Worm (Caenorhabditis elegans) whole organism, L2 larva: ENCODE results near the gene K08B12.1.

Experiments used
- C34F6.9 ChIP-seq: fragments of 150-350 bp; optimal IDR thresholded peaks from 2 replicates; lab custom pipeline; 2014; ENCODE audit warnings: missing biosample characterization, missing genetic modification characterization
- F13H6.1 ChIP-seq: sonication (generic microtip); optimal IDR thresholded peaks from 2 replicates; lab custom pipeline; 2016; ENCODE audit warnings: missing genetic modification characterization, missing compliant biosample characterization
- R02D3.7 ChIP-seq: fragments of 150-350 bp; optimal IDR thresholded peaks from 2 replicates; lab custom pipeline; 2014; ENCODE audit warnings: missing biosample characterization, missing genetic modification characterization
- Y55F3AM.14 ChIP-seq: fragments of 200-800 bp; sonication (Bioruptor generic); optimal IDR thresholded peaks from 2 replicates; lab custom pipeline; 2018; ENCODE audit warnings: mild to moderate bottlenecking, missing genetic modification characterization, missing compliant biosample characterization
- ZK546.5 ChIP-seq: sonication (generic microtip); optimal IDR thresholded peaks from 2 replicates; lab custom pipeline; 2017; ENCODE audit warnings: missing biosample characterization, missing genetic modification characterization
- alr-1 ChIP-seq: fragments of 150-350 bp; optimal IDR thresholded peaks from 2 replicates; lab custom pipeline; 2014; ENCODE audit warnings: missing biosample characterization, missing genetic modification characterization
- aly-2 ChIP-seq: fragments of 150-350 bp; optimal IDR thresholded peaks from 2 replicates; lab custom pipeline; 2014; ENCODE audit warnings: missing biosample characterization, missing genetic modification characterization
- ama-1 ChIP-seq: fragments of 150-350 bp; optimal IDR thresholded peaks from 2 replicates; lab custom pipeline; 2018; ENCODE audit warnings: inconsistent platforms
- blmp-1 ChIP-seq: sonication (generic microtip); optimal IDR thresholded peaks from 2 replicates; lab custom pipeline; 2017; ENCODE audit warnings: missing genetic modification characterization, mild to moderate bottlenecking, missing compliant biosample characterization, antibody characterized with exemption, moderate library complexity; ENCODE audit not compliant: insufficient read depth
- ceh-16 ChIP-seq: fragments of 150-350 bp; optimal IDR thresholded peaks from 2 replicates; lab custom pipeline; 2014; ENCODE audit warnings: missing biosample characterization, missing genetic modification characterization
- ceh-82 ChIP-seq: fragments of 150-350 bp; optimal IDR thresholded peaks from 2 replicates; lab custom pipeline; 2014; ENCODE audit warnings: missing biosample characterization, missing genetic modification characterization
- crh-2 ChIP-seq: sonication (generic microtip); optimal IDR thresholded peaks from 2 replicates; lab custom pipeline; 2017; ENCODE audit warnings: missing biosample characterization, missing genetic modification characterization
- dmd-4 ChIP-seq: sonication (generic microtip); optimal IDR thresholded peaks from 2 replicates; lab custom pipeline; 2017; ENCODE audit warnings: missing biosample characterization, missing genetic modification characterization
- egl-27 ChIP-seq: sonication (generic microtip); optimal IDR thresholded peaks from 3 replicates; lab custom pipeline; 2017; ENCODE audit warnings: missing biosample characterization, missing genetic modification reagents, missing genetic modification characterization
- elt-1 ChIP-seq: fragments of 150-350 bp; optimal IDR thresholded peaks from 2 replicates; lab custom pipeline; 2014; ENCODE audit warnings: missing biosample characterization, missing genetic modification characterization
- elt-3 ChIP-seq: sonication (generic microtip); optimal IDR thresholded peaks from 2 replicates; lab custom pipeline; 2017; ENCODE audit warnings: missing biosample characterization, missing genetic modification characterization
- fos-1 ChIP-seq: fragments of 150-350 bp; optimal IDR thresholded peaks from 2 replicates; lab custom pipeline; 2014; ENCODE audit warnings: missing biosample characterization, missing genetic modification characterization
- gmeb-1 ChIP-seq: fragments of 150-350 bp; optimal IDR thresholded peaks from 2 replicates; lab custom pipeline; 2014; ENCODE audit warnings: missing biosample characterization, missing genetic modification characterization
- lin-11 ChIP-seq: fragments of 150-350 bp; sonication (generic microtip); optimal IDR thresholded peaks from 2 replicates; lab custom pipeline; 2014; ENCODE audit warnings: missing biosample characterization, missing genetic modification characterization, inconsistent platforms, mixed read lengths
- lin-13 ChIP-seq: fragments of 150-350 bp; optimal IDR thresholded peaks from 2 replicates; lab custom pipeline; 2014; ENCODE audit warnings: missing biosample characterization, missing genetic modification reagents, missing genetic modification characterization
- lin-39 ChIP-seq: fragments of 150-350 bp; optimal IDR thresholded peaks from 2 replicates; lab custom pipeline; 2014; ENCODE audit warnings: missing biosample characterization, missing genetic modification reagents, missing genetic modification characterization
- lsy-2 ChIP-seq, 2 experiments: fragments of 150-350 bp in 1 of 2; sonication (generic microtip) in 1 of 2; optimal IDR thresholded peaks; 2 replicates each; lab custom pipeline; 2014 to 2017; ENCODE audit warnings: missing biosample characterization in 2 of 2, missing genetic modification characterization in 2 of 2
- mab-5 ChIP-seq: fragments of 150-350 bp; optimal IDR thresholded peaks from 2 replicates; lab custom pipeline; 2014; ENCODE audit warnings: missing biosample characterization, missing genetic modification characterization
- mbf-1 ChIP-seq: sonication (generic microtip); optimal IDR thresholded peaks from 2 replicates; lab custom pipeline; 2017; ENCODE audit warnings: missing biosample characterization, missing genetic modification characterization
- mdl-1 ChIP-seq, 2 experiments: fragments of 150-350 bp in 1 of 2; sonication (generic microtip) in 1 of 2; optimal IDR thresholded peaks; 2 replicates each; lab custom pipeline; 2017; ENCODE audit warnings: missing biosample characterization in 2 of 2, missing genetic modification characterization in 2 of 2
- nhr-10 ChIP-seq: sonication (generic microtip); optimal IDR thresholded peaks from 2 replicates; lab custom pipeline; 2017; ENCODE audit warnings: missing biosample characterization, missing genetic modification characterization
- nhr-11 ChIP-seq: fragments of 150-350 bp; optimal IDR thresholded peaks from 2 replicates; lab custom pipeline; 2014; ENCODE audit warnings: missing biosample characterization, missing genetic modification characterization
- nhr-12 ChIP-seq: fragments of 150-350 bp; optimal IDR thresholded peaks from 2 replicates; lab custom pipeline; 2014; ENCODE audit warnings: missing biosample characterization, missing genetic modification characterization
- nhr-129 ChIP-seq: fragments of 150-350 bp; optimal IDR thresholded peaks from 2 replicates; lab custom pipeline; 2014; ENCODE audit warnings: missing biosample characterization, missing genetic modification characterization
- nhr-21 ChIP-seq: fragments of 150-350 bp; optimal IDR thresholded peaks from 2 replicates; lab custom pipeline; 2014; ENCODE audit warnings: missing biosample characterization, missing genetic modification characterization
- nhr-23 ChIP-seq: fragments of 150-350 bp; optimal IDR thresholded peaks from 2 replicates; lab custom pipeline; 2014; ENCODE audit warnings: missing biosample characterization, missing genetic modification reagents, missing genetic modification characterization
- nhr-237 ChIP-seq: fragments of 150-350 bp; optimal IDR thresholded peaks from 2 replicates; lab custom pipeline; 2014; ENCODE audit warnings: missing biosample characterization, missing genetic modification characterization
- nhr-25 ChIP-seq: fragments of 150-350 bp; sonication (generic microtip); optimal IDR thresholded peaks from 3 replicates; lab custom pipeline; 2014; ENCODE audit warnings: missing biosample characterization, missing genetic modification characterization
- nhr-6 ChIP-seq: fragments of 150-350 bp; optimal IDR thresholded peaks from 2 replicates; lab custom pipeline; 2014; ENCODE audit warnings: missing biosample characterization, missing genetic modification characterization
- nhr-77 ChIP-seq: fragments of 150-350 bp; optimal IDR thresholded peaks from 2 replicates; lab custom pipeline; 2014; ENCODE audit warnings: missing biosample characterization, missing genetic modification characterization
- peb-1 ChIP-seq: fragments of 150-350 bp; optimal IDR thresholded peaks from 2 replicates; lab custom pipeline; 2014; ENCODE audit warnings: missing biosample characterization, missing genetic modification characterization
- sem-4 ChIP-seq: fragments of 150-350 bp; optimal IDR thresholded peaks from 2 replicates; lab custom pipeline; 2014; ENCODE audit warnings: missing biosample characterization, missing genetic modification reagents, missing genetic modification characterization
- skn-1 ChIP-seq: sonication (generic microtip); optimal IDR thresholded peaks from 2 replicates; lab custom pipeline; 2017; ENCODE audit warnings: missing biosample characterization, missing genetic modification characterization
- sma-3 ChIP-seq: sonication (generic microtip); optimal IDR thresholded peaks from 2 replicates; lab custom pipeline; 2016; ENCODE audit warnings: missing genetic modification reagents, missing genetic modification characterization, missing compliant biosample characterization
- sma-9 ChIP-seq, 2 experiments: fragments of 150-350 bp in 1 of 2; sonication (generic microtip) in 1 of 2; optimal IDR thresholded peaks; 2 replicates each; lab custom pipeline; 2014 to 2016; ENCODE audit warnings: missing genetic modification characterization in 2 of 2, mild to moderate bottlenecking in 1 of 2, missing biosample characterization in 1 of 2, missing compliant biosample characterization in 1 of 2, missing genetic modification reagents in 1 of 2, moderate library complexity in 1 of 2
- snpc-4 ChIP-seq: fragments of 150-350 bp; optimal IDR thresholded peaks from 2 replicates; lab custom pipeline; 2014; ENCODE audit warnings: missing biosample characterization, missing genetic modification characterization
- unc-39 ChIP-seq: fragments of 150-350 bp; optimal IDR thresholded peaks from 2 replicates; lab custom pipeline; 2014; ENCODE audit warnings: missing biosample characterization, missing genetic modification characterization
- unc-55 ChIP-seq: fragments of 150-350 bp; sonication (generic microtip); optimal IDR thresholded peaks from 3 replicates; lab custom pipeline; 2014; ENCODE audit warnings: missing biosample characterization, missing genetic modification reagents, missing genetic modification characterization
- unc-62 ChIP-seq: fragments of 150-350 bp; optimal IDR thresholded peaks from 2 replicates; lab custom pipeline; 2014; ENCODE audit warnings: missing biosample characterization, missing genetic modification reagents, missing genetic modification characterization
- zag-1 ChIP-seq: fragments of 150-350 bp; optimal IDR thresholded peaks from 2 replicates; lab custom pipeline; 2014; ENCODE audit warnings: missing biosample characterization, missing genetic modification characterization
- ztf-1 ChIP-seq: fragments of 200-800 bp; sonication (Bioruptor generic); conservative IDR thresholded peaks from 2 replicates; pipeline ENCODE4 v1.3.6; 2022; ENCODE audit warnings: missing genetic modification characterization, missing compliant biosample characterization
- ztf-11 ChIP-seq: sonication (generic microtip); optimal IDR thresholded peaks from 2 replicates; lab custom pipeline; 2017; ENCODE audit warnings: missing biosample characterization, missing genetic modification characterization
- ztf-4 ChIP-seq: fragments of 150-350 bp; optimal IDR thresholded peaks from 2 replicates; lab custom pipeline; 2014; ENCODE audit warnings: missing biosample characterization, missing genetic modification characterization

The K08B12.1 gene

ce11 chrV:6224494-6224959, 34.6 kb upstream of the K08B12.1 start:
- TF ChIP-seq lin-13 (GFP tag; lab: Kevin White, UChicago) (peak; percentile 94), C34F6.9 (tag; lab: Kevin White, UChicago) (peak; percentile 98), nhr-25 (peak; percentile 98), unc-55 (GFP tag; lab: Kevin White, UChicago) (peak; percentile 82), lin-39 (tag; lab: Kevin White, UChicago) (peak; percentile 15), mdl-1 (tag; optimal IDR thresholded peaks at IDR 0.05; lab: Kevin White, UChicago) (peak; percentile 94 to 97), gmeb-1 (peak; percentile 85), nhr-237 (tag; lab: Kevin White, UChicago) (peak; percentile 37), F13H6.1 (tag; lab: Kevin White, UChicago) (peak; percentile 98), sma-9 (GFP tag; optimal IDR thresholded peaks at IDR 0.05; lab: Kevin White, UChicago) (peak; percentile 99), sma-9 (tag; optimal IDR thresholded peaks at IDR 0.05; lab: Kevin White, UChicago) (no peak), unc-39 (tag; lab: Kevin White, UChicago) (no peak), nhr-11 (tag; lab: Kevin White, UChicago) (no peak), elt-1 (tag; lab: Kevin White, UChicago) (no peak), zag-1 (peak; percentile 97), nhr-12 (tag; lab: Kevin White, UChicago) (peak; percentile 24), skn-1 (tag; lab: Kevin White, UChicago) (no peak), aly-2 (tag; lab: Kevin White, UChicago) (no peak), lsy-2 (tag; optimal IDR thresholded peaks at IDR 0.05; lab: Kevin White, UChicago) (peak; percentile 80 to 94), ama-1 (lab: Kevin White, UChicago) (peak; percentile 94), ceh-82 (tag; lab: Kevin White, UChicago) (no peak), egl-27 (tag; lab: Kevin White, UChicago) (peak; percentile 96), Y55F3AM.14 (GFP tag; lab: Kevin White, UChicago) (peak; percentile 90), crh-2 (tag; lab: Kevin White, UChicago) (peak; percentile 98), nhr-23 (tag; lab: Kevin White, UChicago) (peak; percentile 70), ztf-1 (GFP tag; lab: Robert Waterston, UW) (no peak), snpc-4 (tag; lab: Kevin White, UChicago) (peak; percentile 60), lin-11 (peak; percentile 96), ztf-11 (tag; lab: Kevin White, UChicago) (no peak), R02D3.7 (tag; lab: Kevin White, UChicago) (no peak), nhr-10 (peak; percentile 83), unc-62 (GFP tag; lab: Kevin White, UChicago) (peak; percentile 88), blmp-1 (tag; lab: Kevin White, UChicago) (peak; percentile 27), peb-1 (tag; lab: Kevin White, UChicago) (no peak), ztf-4 (peak; percentile 98), sem-4 (tag; lab: Kevin White, UChicago) (peak; percentile 93), nhr-129 (peak; percentile 98), alr-1 (tag; lab: Kevin White, UChicago) (no peak), mab-5 (tag; lab: Kevin White, UChicago) (peak; percentile 91), nhr-77 (peak; percentile 64), elt-3 (no peak), fos-1 (tag; lab: Kevin White, UChicago) (peak; percentile 85), ZK546.5 (tag; lab: Kevin White, UChicago) (peak; percentile 52), ceh-16 (tag; lab: Kevin White, UChicago) (peak; percentile 65), nhr-21 (tag; lab: Kevin White, UChicago) (peak; percentile 97), sma-3 (peak; percentile 96), mbf-1 (peak; percentile 28), dmd-4 (tag; lab: Kevin White, UChicago) (no peak), nhr-6 (tag; lab: Kevin White, UChicago) (peak; percentile 90)
- TF ChIP-seq, all 48 proteins: peak for 35
